Fruit fly (Drosophila melanogaster) whole organism, embryonic: ENCODE data around the gene Dif.

ENCODE experiments used
- Ada2b ChIP-seq: fragments of 200-800 bp; sonication (Bioruptor generic); IDR thresholded peaks from 2 replicates; pipeline ENCODE4 v1.3.6; 2022; ENCODE audit warnings: missing biosample characterization, missing genetic modification characterization
- B-H2 ChIP-seq: fragments of 200-800 bp; sonication (Bioruptor generic); optimal IDR thresholded peaks from 2 replicates; lab custom pipeline; 2018; ENCODE audit warnings: missing biosample characterization, mild to moderate bottlenecking, missing genetic modification characterization
- CG11247 ChIP-seq: fragments of 200-800 bp; sonication (Bioruptor generic); IDR thresholded peaks from 2 replicates; pipeline ENCODE4 v1.3.6; 2022; ENCODE audit warnings: missing biosample characterization, missing genetic modification characterization
- CG11695 ChIP-seq: fragments of 200-800 bp; sonication (Bioruptor generic); IDR thresholded peaks from 3 replicates; pipeline ENCODE4 v1.3.6; 2022; ENCODE audit warnings: missing biosample characterization, missing genetic modification characterization
- CG15073 ChIP-seq: fragments of 200-800 bp; sonication (Bioruptor generic); optimal IDR thresholded peaks from 2 replicates; lab custom pipeline; 2016; ENCODE audit warnings: missing biosample characterization, missing genetic modification characterization
- CG6813 ChIP-seq: fragments of 200-800 bp; sonication (Bioruptor generic); optimal IDR thresholded peaks from 2 replicates; lab custom pipeline; 2017; ENCODE audit warnings: missing biosample characterization, missing genetic modification characterization, mild to moderate bottlenecking, moderate library complexity, missing genetic modification reagents
- Sin3A ChIP-seq: fragments of >200 bp; optimal IDR thresholded peaks from 2 replicates; lab custom pipeline; 2018
- luna ChIP-seq: fragments of 200-800 bp; sonication (Bioruptor generic); optimal IDR thresholded peaks from 2 replicates; lab custom pipeline; 2016; ENCODE audit warnings: missing biosample characterization, missing genetic modification characterization
- sisA ChIP-seq: fragments of 200-800 bp; sonication (Bioruptor generic); IDR thresholded peaks from 2 replicates; pipeline ENCODE4 v1.3.6; 2022; ENCODE audit warnings: missing biosample characterization, missing genetic modification characterization
- sna ChIP-seq: fragments of 200-800 bp; sonication (Bioruptor generic); IDR thresholded peaks from 2 replicates; pipeline ENCODE4 v1.3.6; 2022; ENCODE audit warnings: missing biosample characterization, missing genetic modification characterization; ENCODE audit not compliant: partially characterized antibody

DNA sequence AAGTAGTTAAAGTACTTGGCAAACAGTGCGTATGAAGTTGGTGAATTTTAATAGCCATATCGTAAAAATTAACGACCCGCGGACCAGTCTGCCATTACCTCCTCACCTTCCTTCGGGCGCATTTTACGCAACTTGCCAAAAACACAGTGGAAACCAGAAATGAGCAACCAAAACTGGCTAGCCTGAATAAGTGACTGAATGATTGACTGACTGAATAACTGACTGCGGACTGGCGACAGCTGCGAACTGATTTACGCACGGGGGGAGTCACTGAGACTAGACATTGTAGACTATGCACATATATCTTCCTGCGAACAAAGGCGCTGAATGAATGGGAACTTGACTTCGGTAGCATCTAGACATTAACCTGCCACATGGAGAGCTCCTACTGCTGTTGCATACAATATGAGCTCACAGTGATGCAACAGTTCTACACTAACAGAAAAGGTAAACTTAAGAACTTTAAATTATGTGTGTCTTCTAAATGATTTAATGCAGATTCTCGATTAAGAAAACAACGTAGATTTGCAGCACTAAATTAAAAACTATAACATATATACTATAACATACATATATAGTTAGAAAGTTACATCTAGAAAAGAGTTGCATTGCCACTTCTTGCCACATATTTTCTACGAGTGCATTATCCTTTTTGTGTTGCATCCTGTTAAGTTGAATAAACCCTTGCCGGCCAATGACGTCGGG, 56.9 kb downstream of the Dif start:
- TF ChIP-seq Ada2b (GFP tag; lab: Robert Waterston, UW) (no peak), luna (GFP tag; lab: Kevin White, UChicago) (no peak), sisA (GFP tag; lab: Robert Waterston, UW) (no peak), CG6813 (GFP tag; lab: Kevin White, UChicago) (no peak), CG15073 (GFP tag; lab: Kevin White, UChicago) (no peak), CG11247 (GFP tag; lab: Robert Waterston, UW) (no peak), Sin3A (lab: Kevin White, UChicago) (no peak), B-H2 (GFP tag; lab: Kevin White, UChicago) (no peak), CG11695 (GFP tag; lab: Robert Waterston, UW) (no peak), sna (no peak)
